Worm (Caenorhabditis elegans): ENCODE data around the gene fmo-2.
A peak's percentile ranks its signal among the peaks of the same experiment; 100 is the strongest.

Gene fmo-2

ce11 chrIV:10690139-10690538 is 7.8 kb downstream of the fmo-2 start, which contains the start of gene R102.8:
Gene R102.8 (minus strand): TSS chrIV:10690239.
- no peak for TF ChIP-seq him-1 (tag; optimal IDR thresholded peaks at IDR 0.05)
- no peak for TF ChIP-seq W03F9.2 (tag; optimal IDR thresholded peaks at IDR 0.05)
- TF ChIP-seq dao-5 (tag; optimal IDR thresholded peaks at IDR 0.05): no peak

ce11 chrIV:10695203-10695602 is 12.9 kb downstream of the fmo-2 start, which contains the start of gene R102.4:
Gene R102.4 (minus strand): TSS chrIV:10695303.
- TF ChIP-seq dao-5 (tag; optimal IDR thresholded peaks at IDR 0.05): no peak
- TF ChIP-seq him-1 (tag; optimal IDR thresholded peaks at IDR 0.05): no peak
- TF ChIP-seq W03F9.2 (tag; optimal IDR thresholded peaks at IDR 0.05): no peak

ce11 chrIV:10697022-10697979 is 15.0 kb downstream of the fmo-2 start, which contains the start of gene allo-1:
Gene allo-1 (minus strand): TSS chrIV:10697072.
- TF ChIP-seq W03F9.2 (tag; optimal IDR thresholded peaks at IDR 0.05) (peak; percentile 62), him-1 (tag; optimal IDR thresholded peaks at IDR 0.05) (no peak)

DNA sequence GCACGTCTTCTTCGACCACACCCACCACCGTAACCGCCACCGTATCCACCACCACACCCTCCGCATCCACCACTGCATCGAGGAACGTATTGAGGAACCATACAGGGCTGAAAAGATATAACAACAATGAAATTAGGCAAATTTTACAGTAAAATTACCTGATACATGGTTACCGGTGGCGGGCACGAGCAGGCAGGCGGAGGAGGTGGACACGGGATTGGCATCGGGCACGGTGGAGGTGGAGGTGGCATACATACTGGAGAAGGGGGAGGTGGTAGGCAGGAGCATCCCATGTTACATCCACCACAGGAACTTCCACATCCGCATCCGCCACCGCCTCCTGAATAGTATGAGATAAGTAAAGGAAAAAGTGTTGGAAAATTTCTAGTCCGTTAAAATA is 16.2 kb downstream of the fmo-2 start:
- no peak for TF ChIP-seq him-1 (tag; optimal IDR thresholded peaks at IDR 0.05)
- no peak for TF ChIP-seq dao-5 (tag; optimal IDR thresholded peaks at IDR 0.05)
- TF ChIP-seq W03F9.2 (tag; optimal IDR thresholded peaks at IDR 0.05): no peak

DNA sequence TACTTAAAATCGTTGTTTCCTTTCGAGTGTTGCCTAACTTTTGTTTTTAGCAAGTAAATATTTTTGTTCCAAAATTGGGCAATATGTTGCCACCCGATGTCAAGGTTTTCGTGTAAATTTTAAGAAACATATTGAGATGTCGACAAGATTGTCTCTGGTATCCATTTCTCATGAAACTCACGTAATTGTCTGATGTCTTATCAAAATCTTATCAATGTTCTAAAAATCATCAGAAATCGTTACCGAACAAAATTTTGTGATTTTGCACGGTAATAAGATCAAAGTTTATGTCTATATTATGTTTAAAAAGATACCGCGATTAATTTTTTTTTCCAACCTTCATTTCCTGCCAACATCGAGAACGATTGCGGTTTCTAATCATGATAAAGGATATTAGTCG is 16.7 kb downstream of the fmo-2 start:
- no peak for TF ChIP-seq dao-5 (tag; optimal IDR thresholded peaks at IDR 0.05)
- TF ChIP-seq W03F9.2 (tag; optimal IDR thresholded peaks at IDR 0.05): no peak
- no peak for TF ChIP-seq him-1 (tag; optimal IDR thresholded peaks at IDR 0.05)

ce11 chrIV:10699660-10700059 is 17.3 kb downstream of the fmo-2 start, which contains the start of gene R102.11:
Gene R102.11 (minus strand): TSS chrIV:10699760.
- TF ChIP-seq W03F9.2 (tag; optimal IDR thresholded peaks at IDR 0.05) (no peak), dao-5 (tag; optimal IDR thresholded peaks at IDR 0.05) (no peak), him-1 (tag; optimal IDR thresholded peaks at IDR 0.05) (no peak)

- TF ChIP-seq W03F9.2 (tag; optimal IDR thresholded peaks at IDR 0.05): no peak
- TF ChIP-seq him-1 (tag; optimal IDR thresholded peaks at IDR 0.05): no peak
Measured at ce11 chrIV:10701866-10702458, 19.6 kb downstream of the fmo-2 start.

- no peak for TF ChIP-seq dao-5 (tag; optimal IDR thresholded peaks at IDR 0.05)
- TF ChIP-seq W03F9.2 (tag; optimal IDR thresholded peaks at IDR 0.05): no peak
- no peak for TF ChIP-seq him-1 (tag; optimal IDR thresholded peaks at IDR 0.05)
Measured at ce11 chrIV:10705176-10705575, 22.9 kb downstream of the fmo-2 start, which contains the start of gene R102.10. Gene R102.10 (plus strand): TSS chrIV:10705476.

- no peak for TF ChIP-seq dao-5 (tag; optimal IDR thresholded peaks at IDR 0.05)
- no peak for TF ChIP-seq him-1 (tag; optimal IDR thresholded peaks at IDR 0.05)
- no peak for TF ChIP-seq W03F9.2 (tag; optimal IDR thresholded peaks at IDR 0.05)
Measured at ce11 chrIV:10706090-10706489, 23.8 kb downstream of the fmo-2 start, which contains the start of gene R102.6. Gene R102.6 (minus strand): TSS chrIV:10706190.

ce11 chrIV:10711729-10712128 is 29.4 kb downstream of the fmo-2 start, which contains the start of gene glb-21:
Gene glb-21 (minus strand): TSS chrIV:10711794.
- no peak for TF ChIP-seq him-1 (tag; optimal IDR thresholded peaks at IDR 0.05)
- no peak for TF ChIP-seq dao-5 (tag; optimal IDR thresholded peaks at IDR 0.05)
- no peak for TF ChIP-seq W03F9.2 (tag; optimal IDR thresholded peaks at IDR 0.05)

DNA sequence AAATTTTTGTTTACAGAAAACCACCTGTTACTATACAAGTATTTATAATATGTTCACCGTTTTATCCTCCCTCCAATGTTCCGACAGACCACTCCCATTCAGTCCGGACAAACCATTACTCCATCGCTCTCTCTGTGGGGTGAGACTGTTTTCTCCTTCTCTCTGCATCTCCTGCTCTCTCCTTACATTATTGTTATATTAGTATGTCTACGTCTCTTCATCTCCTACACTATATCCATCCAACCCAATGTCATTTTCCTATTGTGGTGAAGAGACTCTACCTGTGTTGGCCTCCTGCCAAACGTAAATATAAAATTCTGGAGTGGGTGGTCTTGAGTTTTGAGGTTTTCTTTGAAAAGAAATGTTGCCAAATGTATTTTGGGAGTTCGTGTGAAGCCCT is 32.3 kb downstream of the fmo-2 start:
- TF ChIP-seq dao-5 (tag; optimal IDR thresholded peaks at IDR 0.05): no peak
- no peak for TF ChIP-seq him-1 (tag; optimal IDR thresholded peaks at IDR 0.05)
- no peak for TF ChIP-seq W03F9.2 (tag; optimal IDR thresholded peaks at IDR 0.05)

ce11 chrIV:10716348-10716747 is 34.0 kb downstream of the fmo-2 start, which contains the start of gene ncx-3:
Gene ncx-3 (plus strand): TSS chrIV:10716648.
- TF ChIP-seq dao-5 (tag; optimal IDR thresholded peaks at IDR 0.05) (no peak), him-1 (tag; optimal IDR thresholded peaks at IDR 0.05) (no peak), W03F9.2 (tag; optimal IDR thresholded peaks at IDR 0.05) (no peak)

- TF ChIP-seq dao-5 (tag; optimal IDR thresholded peaks at IDR 0.05): no peak
- TF ChIP-seq him-1 (tag; optimal IDR thresholded peaks at IDR 0.05): no peak
- no peak for TF ChIP-seq W03F9.2 (tag; optimal IDR thresholded peaks at IDR 0.05)
Measured at ce11 chrIV:10718075-10718474, 35.8 kb downstream of the fmo-2 start.

DNA sequence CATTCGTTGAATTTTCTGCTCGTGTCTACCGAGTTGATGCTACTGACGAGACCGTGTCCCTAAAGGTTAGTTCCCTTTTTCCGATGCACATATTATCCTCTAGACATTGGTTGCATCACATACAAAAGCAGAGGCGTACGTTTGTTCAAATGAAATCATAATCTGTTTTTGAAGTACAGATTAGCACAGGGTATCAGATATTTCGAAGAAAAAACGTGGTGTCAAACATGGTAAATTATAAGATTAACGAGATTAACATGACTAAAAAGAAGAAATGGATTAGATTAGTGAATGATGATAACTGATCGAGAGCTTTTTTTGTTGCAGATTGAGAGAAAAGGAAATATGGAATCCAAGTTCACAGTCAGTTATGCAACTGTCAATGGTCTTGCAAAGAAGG is 36.5 kb downstream of the fmo-2 start:
- TF ChIP-seq dao-5 (tag; optimal IDR thresholded peaks at IDR 0.05) (no peak), him-1 (tag; optimal IDR thresholded peaks at IDR 0.05) (no peak), W03F9.2 (tag; optimal IDR thresholded peaks at IDR 0.05) (no peak)

Measured in whole organism, L4/young adult.